Fruit fly (Drosophila melanogaster): Measurements from ENCODE around the gene pnr.

- TF ChIP-seq ttk (optimal IDR thresholded peaks at IDR 0.05) (no peak), h (optimal IDR thresholded peaks at IDR 0.05) (no peak), Sin3A (optimal IDR thresholded peaks at IDR 0.05) (no peak), insv (optimal IDR thresholded peaks at IDR 0.05) (no peak), Myc (optimal IDR thresholded peaks at IDR 0.05) (no peak), psq (optimal IDR thresholded peaks at IDR 0.05) (no peak)
Measured at dm6 chr3R:16039557-16039956, 13.7 kb downstream of the pnr start.
